Worm (Caenorhabditis elegans) whole organism, midembryonic: ENCODE data around the gene col-140.

Experiments
- T22C8.4 ChIP-seq: fragments of 200-800 bp; sonication (Bioruptor generic); IDR thresholded peaks from 2 replicates; pipeline ENCODE4 v1.3.6; 2022; ENCODE audit warnings: missing genetic modification characterization, missing compliant biosample characterization
- cog-1 ChIP-seq: sonication (generic microtip); optimal IDR thresholded peaks from 2 replicates; lab custom pipeline; 2016; ENCODE audit warnings: missing genetic modification characterization, missing compliant biosample characterization
- klf-2 ChIP-seq: fragments of 200-800 bp; sonication (Bioruptor generic); conservative IDR thresholded peaks from 2 replicates; pipeline ENCODE4 v1.3.6; 2022; ENCODE audit warnings: missing genetic modification reagents, missing genetic modification characterization, missing compliant biosample characterization
- med-1 ChIP-seq: sonication (generic microtip); optimal IDR thresholded peaks from 2 replicates; lab custom pipeline; 2017; ENCODE audit warnings: missing genetic modification characterization, mild to moderate bottlenecking, missing compliant biosample characterization, antibody characterized with exemption, missing genetic modification reagents; ENCODE audit not compliant: insufficient read depth
- ref-1 ChIP-seq: fragments of 200-800 bp; sonication (Bioruptor generic); conservative IDR thresholded peaks from 2 replicates; pipeline ENCODE4 v1.3.6; 2022; ENCODE audit warnings: missing genetic modification reagents, missing genetic modification characterization, missing compliant biosample characterization
- ztf-23 ChIP-seq: fragments of 200-800 bp; sonication (Bioruptor generic); IDR thresholded peaks from 2 replicates; pipeline ENCODE4 v1.3.6; 2022; ENCODE audit warnings: missing genetic modification reagents, missing genetic modification characterization, missing compliant biosample characterization
- ztf-29 ChIP-seq: fragments of 200-800 bp; sonication (Bioruptor generic); IDR thresholded peaks from 2 replicates; pipeline ENCODE4 v1.3.6; 2022; ENCODE audit warnings: missing genetic modification reagents, missing genetic modification characterization, missing compliant biosample characterization

Gene col-140

ce11 chrV:5788650-5789049 lies 48.0 kb downstream of the col-140 start:
- TF ChIP-seq ztf-29 (GFP tag; lab: Robert Waterston, UW) (no peak), med-1 (GFP tag; lab: Kevin White, UChicago) (no peak), cog-1 (tag; lab: Kevin White, UChicago) (no peak), ztf-23 (GFP tag; lab: Robert Waterston, UW) (no peak), ref-1 (GFP tag; lab: Robert Waterston, UW) (no peak), klf-2 (GFP tag; lab: Robert Waterston, UW) (no peak), T22C8.4 (GFP tag; lab: Robert Waterston, UW) (no peak)
